Worm (Caenorhabditis elegans) whole organism, L3 larva: ENCODE results near the gene K09C6.7.

Experiments
- R02D3.7 ChIP-seq: fragments of 150-350 bp; optimal IDR thresholded peaks from 2 replicates; lab custom pipeline; 2014; ENCODE audit warnings: missing biosample characterization, missing genetic modification characterization
- ZK546.5 ChIP-seq: sonication (generic microtip); optimal IDR thresholded peaks from 2 replicates; lab custom pipeline; 2017; ENCODE audit warnings: missing biosample characterization, missing genetic modification characterization
- ceh-82 ChIP-seq: fragments of 150-350 bp; optimal IDR thresholded peaks from 2 replicates; lab custom pipeline; 2014; ENCODE audit warnings: missing biosample characterization, missing genetic modification characterization
- daf-12 ChIP-seq: fragments of 150-350 bp; optimal IDR thresholded peaks from 2 replicates; lab custom pipeline; 2014; ENCODE audit warnings: missing biosample characterization, missing genetic modification reagents, missing genetic modification characterization
- egl-27 ChIP-seq: sonication (generic microtip); optimal IDR thresholded peaks from 4 replicates; lab custom pipeline; 2017; ENCODE audit warnings: missing biosample characterization, missing genetic modification reagents, missing genetic modification characterization
- elt-2 ChIP-seq: sonication (generic microtip); optimal IDR thresholded peaks from 2 replicates; lab custom pipeline; 2016; ENCODE audit warnings: missing genetic modification reagents, mild to moderate bottlenecking, missing genetic modification characterization, missing compliant biosample characterization
- elt-3 ChIP-seq, 3 experiments: fragments of 150-350 bp in 1 of 3; sonication (generic microtip) in 2 of 3; optimal IDR thresholded peaks; 2 replicates in 2 of 3; 4 replicates in 1 of 3; lab custom pipeline; 2014 to 2017; ENCODE audit warnings: missing biosample characterization in 3 of 3, missing genetic modification characterization in 3 of 3
- eor-1 ChIP-seq, 2 experiments: fragments of 150-350 bp; optimal IDR thresholded peaks; 2 replicates each; lab custom pipeline; 2014 to 2018; ENCODE audit warnings: missing biosample characterization in 2 of 2, missing genetic modification characterization in 2 of 2
- fkh-10 ChIP-seq: sonication (generic microtip); optimal IDR thresholded peaks from 2 replicates; lab custom pipeline; 2017; ENCODE audit warnings: missing biosample characterization, missing genetic modification reagents, missing genetic modification characterization
- fkh-2 ChIP-seq: fragments of 150-350 bp; optimal IDR thresholded peaks from 2 replicates; lab custom pipeline; 2014; ENCODE audit warnings: missing biosample characterization, missing genetic modification reagents, missing genetic modification characterization
- fos-1 ChIP-seq: fragments of 150-350 bp; optimal IDR thresholded peaks from 2 replicates; lab custom pipeline; 2014; ENCODE audit warnings: missing biosample characterization, missing genetic modification characterization
- jun-1 ChIP-seq: fragments of 150-350 bp; optimal IDR thresholded peaks from 2 replicates; lab custom pipeline; 2014; ENCODE audit warnings: missing biosample characterization, missing genetic modification reagents, missing genetic modification characterization
- lin-15B ChIP-seq: fragments of 150-350 bp; optimal IDR thresholded peaks from 2 replicates; lab custom pipeline; 2014; ENCODE audit warnings: missing biosample characterization, missing genetic modification characterization
- lin-39 ChIP-seq: fragments of 150-350 bp; optimal IDR thresholded peaks from 2 replicates; lab custom pipeline; 2018; ENCODE audit warnings: missing biosample characterization, missing genetic modification reagents, missing genetic modification characterization
- lsy-12 ChIP-seq: sonication (generic microtip); optimal IDR thresholded peaks from 2 replicates; lab custom pipeline; 2016; ENCODE audit warnings: mild to moderate bottlenecking, missing genetic modification characterization, missing compliant biosample characterization
- mdl-1 ChIP-seq: fragments of 150-350 bp; optimal IDR thresholded peaks from 2 replicates; lab custom pipeline; 2014; ENCODE audit warnings: missing biosample characterization, missing genetic modification characterization
- mml-1 ChIP-seq: fragments of 150-350 bp; sonication (generic microtip); optimal IDR thresholded peaks from 3 replicates; lab custom pipeline; 2014; ENCODE audit warnings: missing biosample characterization, missing genetic modification characterization
- nfya-1 ChIP-seq: sonication (generic microtip); optimal IDR thresholded peaks from 2 replicates; lab custom pipeline; 2017; ENCODE audit warnings: missing genetic modification characterization, mild to moderate bottlenecking, missing compliant biosample characterization, antibody characterized with exemption, moderate library complexity; ENCODE audit not compliant: insufficient read depth
- nhr-11 ChIP-seq: fragments of 150-350 bp; optimal IDR thresholded peaks from 2 replicates; lab custom pipeline; 2014; ENCODE audit warnings: missing biosample characterization, missing genetic modification characterization
- nhr-12 ChIP-seq: fragments of 150-350 bp; optimal IDR thresholded peaks from 2 replicates; lab custom pipeline; 2014; ENCODE audit warnings: missing biosample characterization, missing genetic modification characterization
- nhr-23 ChIP-seq: fragments of 150-350 bp; optimal IDR thresholded peaks from 2 replicates; lab custom pipeline; 2014; ENCODE audit warnings: missing biosample characterization, missing genetic modification reagents, missing genetic modification characterization
- nhr-25 ChIP-seq: sonication (generic microtip); optimal IDR thresholded peaks from 2 replicates; lab custom pipeline; 2017; ENCODE audit warnings: missing biosample characterization, missing genetic modification characterization
- nhr-43 ChIP-seq: sonication (generic microtip); optimal IDR thresholded peaks from 2 replicates; lab custom pipeline; 2016; ENCODE audit warnings: mild to moderate bottlenecking, missing genetic modification characterization, missing compliant biosample characterization; ENCODE audit not compliant: poor library complexity, severe bottlenecking
- pqm-1 ChIP-seq: fragments of 150-350 bp; optimal IDR thresholded peaks from 2 replicates; lab custom pipeline; 2017; ENCODE audit warnings: missing biosample characterization, missing genetic modification characterization, inconsistent platforms
- sea-2 ChIP-seq: fragments of 150-350 bp; sonication (generic microtip); optimal IDR thresholded peaks from 4 replicates; lab custom pipeline; 2014; ENCODE audit warnings: missing biosample characterization, missing genetic modification reagents, missing genetic modification characterization
- skn-1 ChIP-seq: fragments of 150-350 bp; optimal IDR thresholded peaks from 2 replicates; lab custom pipeline; 2014; ENCODE audit warnings: missing biosample characterization, missing genetic modification characterization
- snpc-4 ChIP-seq: fragments of 150-350 bp; optimal IDR thresholded peaks from 2 replicates; lab custom pipeline; 2014; ENCODE audit warnings: missing biosample characterization, missing genetic modification characterization
- tbx-2 ChIP-seq: sonication (generic microtip); optimal IDR thresholded peaks from 2 replicates; lab custom pipeline; 2016; ENCODE audit warnings: mild to moderate bottlenecking, missing genetic modification characterization, missing compliant biosample characterization
- unc-62 ChIP-seq: fragments of 150-350 bp; sonication (generic microtip); optimal IDR thresholded peaks from 4 replicates; lab custom pipeline; 2014; ENCODE audit warnings: missing biosample characterization, missing genetic modification reagents, missing genetic modification characterization
- zag-1 ChIP-seq: fragments of 150-350 bp; optimal IDR thresholded peaks from 2 replicates; lab custom pipeline; 2014; ENCODE audit warnings: missing biosample characterization, missing genetic modification characterization
- ztf-4 ChIP-seq: fragments of 150-350 bp; optimal IDR thresholded peaks from 2 replicates; lab custom pipeline; 2014; ENCODE audit warnings: missing biosample characterization, missing genetic modification characterization

The K09C6.7 gene

ce11 chrV:871029-871428 is 32.1 kb upstream of the K09C6.7 start, which contains the start of gene T02B11.4:
TSS of gene T02B11.4 (minus strand) at chrV:871129.
- TF ChIP-seq tbx-2 (tag; lab: Kevin White, UChicago) (no peak), nhr-43 (tag; lab: Kevin White, UChicago) (no peak), nhr-23 (tag; lab: Kevin White, UChicago) (no peak), elt-3 (tag; optimal IDR thresholded peaks at IDR 0.05; lab: Kevin White, UChicago) (no peak), jun-1 (no peak), zag-1 (tag; lab: Kevin White, UChicago) (no peak), lin-39 (no peak), nfya-1 (tag; lab: Kevin White, UChicago) (no peak), nhr-12 (tag; lab: Kevin White, UChicago) (no peak), nhr-25 (tag; lab: Kevin White, UChicago) (no peak), lsy-12 (tag; lab: Kevin White, UChicago) (no peak), ZK546.5 (tag; lab: Kevin White, UChicago) (no peak), unc-62 (GFP tag; lab: Kevin White, UChicago) (no peak), daf-12 (tag; lab: Kevin White, UChicago) (no peak), skn-1 (no peak), mml-1 (tag; lab: Kevin White, UChicago) (no peak)
- TF ChIP-seq, all 47 proteins: peak for 0

DNA sequence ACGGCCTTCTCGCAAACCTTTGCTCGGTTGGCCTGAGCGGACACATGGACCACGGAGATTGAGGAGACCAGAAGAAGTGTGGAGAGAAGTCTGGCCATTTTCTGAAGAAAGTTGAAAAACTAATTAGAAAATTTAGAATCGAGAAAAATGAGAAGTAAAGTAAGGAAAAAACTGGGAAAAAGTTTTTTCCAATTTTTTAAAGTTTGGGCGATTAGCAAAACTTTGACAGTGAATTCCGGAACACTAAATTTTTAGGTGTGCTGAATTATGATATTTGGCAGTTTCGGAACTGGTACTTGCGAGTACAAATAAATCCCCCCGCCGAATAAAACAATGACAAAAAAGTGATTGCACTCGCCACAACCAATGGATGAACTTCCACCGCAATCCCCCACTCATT is 27.8 kb upstream of the K09C6.7 start, which contains the start of gene T02B11.3:
TSS of gene T02B11.3 (minus strand) at position 101 of the 400 bp plus-strand sequence.
- TF ChIP-seq elt-3 (tag; optimal IDR thresholded peaks at IDR 0.05; lab: Kevin White, UChicago) (no peak), unc-62 (GFP tag; lab: Kevin White, UChicago) (no peak), fkh-2 (tag; lab: Kevin White, UChicago) (no peak), ceh-82 (no peak)

ce11 chrV:858841-859456 is 20.1 kb upstream of the K09C6.7 start:
- no peak for TF ChIP-seq nfya-1 (tag; lab: Kevin White, UChicago)
- peak; percentile 84 for TF ChIP-seq snpc-4

- TF ChIP-seq eor-1 (tag; optimal IDR thresholded peaks at IDR 0.05; lab: Kevin White, UChicago) (no peak), nhr-43 (tag; lab: Kevin White, UChicago) (no peak), R02D3.7 (no peak), elt-2 (tag; lab: Kevin White, UChicago) (no peak), fkh-10 (GFP tag; lab: Kevin White, UChicago) (no peak), skn-1 (no peak), nhr-11 (no peak), lin-15B (tag; lab: Kevin White, UChicago) (no peak), sea-2 (no peak), lin-39 (no peak), snpc-4 (no peak), mdl-1 (tag; lab: Kevin White, UChicago) (no peak), nfya-1 (tag; lab: Kevin White, UChicago) (no peak), nhr-23 (tag; lab: Kevin White, UChicago) (no peak), pqm-1 (no peak), fos-1 (tag; lab: Kevin White, UChicago) (no peak), nhr-12 (tag; lab: Kevin White, UChicago) (no peak), unc-62 (GFP tag; lab: Kevin White, UChicago) (no peak)
Measured at ce11 chrV:856549-856948, 17.7 kb upstream of the K09C6.7 start, which contains the start of gene K09C6.2. TSS of gene K09C6.2 (plus strand) at chrV:856849.

ce11 chrV:854966-855365 is 16.1 kb upstream of the K09C6.7 start, which contains the start of gene K09C6.9:
TSS of gene K09C6.9 (minus strand) at chrV:855066.
- TF ChIP-seq elt-2 (tag; lab: Kevin White, UChicago) (no peak), ztf-4 (tag; lab: Kevin White, UChicago) (no peak), nhr-23 (tag; lab: Kevin White, UChicago) (no peak), egl-27 (tag; lab: Kevin White, UChicago) (no peak), nhr-11 (no peak), ceh-82 (no peak), ZK546.5 (tag; lab: Kevin White, UChicago) (no peak), pqm-1 (no peak), snpc-4 (no peak), nhr-43 (tag; lab: Kevin White, UChicago) (no peak), mml-1 (tag; lab: Kevin White, UChicago) (no peak), fkh-2 (tag; lab: Kevin White, UChicago) (no peak), daf-12 (tag; lab: Kevin White, UChicago) (no peak), lsy-12 (tag; lab: Kevin White, UChicago) (no peak)
- TF ChIP-seq, all 47 proteins: peak for 0
